Fruit fly (Drosophila melanogaster): ENCODE measurements around the gene ppan.

The ppan gene

DNA sequence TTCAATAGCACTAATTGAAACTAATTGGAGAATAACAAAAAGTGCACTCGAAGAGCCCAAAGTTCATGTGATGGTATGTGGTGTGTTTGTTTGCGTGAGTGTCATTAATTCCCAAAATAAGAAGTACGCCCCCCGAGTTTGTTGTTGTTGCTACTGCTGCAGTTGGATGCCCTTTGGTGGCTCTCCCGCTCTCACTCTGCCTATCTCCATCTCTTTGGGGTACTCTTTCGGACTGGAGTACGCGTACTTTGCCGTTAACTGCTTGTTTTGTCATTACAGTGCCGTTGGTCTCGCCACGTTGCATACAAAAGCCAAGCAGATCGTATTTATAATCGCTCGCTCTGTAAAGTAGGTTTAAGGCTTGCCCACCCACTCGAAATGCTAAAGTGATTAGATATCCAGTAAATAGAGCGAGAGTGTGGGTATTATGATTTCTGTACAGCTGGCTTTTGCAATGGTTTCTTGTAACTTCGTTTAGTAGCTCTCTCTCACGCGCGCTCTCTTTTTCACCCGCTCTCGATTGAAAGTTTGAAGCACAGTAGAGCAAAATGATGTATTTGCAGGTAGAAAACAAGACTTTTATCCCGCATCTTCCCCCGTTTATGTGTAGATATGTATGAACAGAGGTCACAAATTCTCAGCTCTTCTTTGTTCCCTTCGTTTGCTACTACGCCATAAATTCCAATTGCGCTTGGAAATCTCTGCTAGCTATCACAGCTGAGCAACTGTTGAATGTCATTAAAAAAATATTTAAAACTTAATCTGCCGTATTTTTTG, 3.9 kb upstream of the ppan start (continued):
- peak; percentile 72 for TF ChIP-seq CG3163 (GFP tag; optimal IDR thresholded peaks at IDR 0.05)
- no peak for TF ChIP-seq CG33213 (GFP tag; optimal IDR thresholded peaks at IDR 0.05)
- TF ChIP-seq CG6791 (GFP tag; IDR thresholded peaks at IDR 0.05; ENCODE audit: partially characterized antibody) = 0 out of 3 replicates have a peak, but pooled peaks have one; percentile 10
- TF ChIP-seq B-H1 (GFP tag; IDR thresholded peaks at IDR 0.05) = no peak
- peak; percentile 36 for TF ChIP-seq ems (GFP tag; optimal IDR thresholded peaks at IDR 0.05)
- TF ChIP-seq tgo (GFP tag; IDR thresholded peaks at IDR 0.05) = peak; percentile 24; the same call in 1 of the 3 replicates
- peak; percentile 23 for TF ChIP-seq Dek (tag; optimal IDR thresholded peaks at IDR 0.05)
- TF ChIP-seq fd64A (GFP tag; optimal IDR thresholded peaks at IDR 0.05) = no peak
- no peak for TF ChIP-seq dimm (GFP tag; IDR thresholded peaks at IDR 0.05)
- peak; percentile 24 for TF ChIP-seq unpg (GFP tag; optimal IDR thresholded peaks at IDR 0.05)
- TF ChIP-seq CG7372 (GFP tag; IDR thresholded peaks at IDR 0.05) = no peak
- TF ChIP-seq ash1 (GFP tag; optimal IDR thresholded peaks at IDR 0.05) = no peak
- TF ChIP-seq nerfin-2 (GFP tag; IDR thresholded peaks at IDR 0.05; ENCODE audit: partially characterized antibody) = no peak
- TF ChIP-seq trh (GFP tag; optimal IDR thresholded peaks at IDR 0.05) = no peak
- no peak for TF ChIP-seq jigr1 (GFP tag; IDR thresholded peaks at IDR 0.05)
- TF ChIP-seq zfh1 (GFP tag; IDR thresholded peaks at IDR 0.05) = no peak
- TF ChIP-seq Doc3 (GFP tag; IDR thresholded peaks at IDR 0.05; ENCODE audit: partially characterized antibody) = no peak; the same call in 2 of the 3 replicates
- peak; percentile 22 for TF ChIP-seq lilli (GFP tag; optimal IDR thresholded peaks at IDR 0.05)
- no peak for TF ChIP-seq CG9876 (GFP tag; optimal IDR thresholded peaks at IDR 0.05)
- TF ChIP-seq NC2β (GFP tag; optimal IDR thresholded peaks at IDR 0.05) = no peak
- TF ChIP-seq Abd-B (GFP tag; optimal IDR thresholded peaks at IDR 0.05) = peak; percentile 39
- TF ChIP-seq Spps (tag; optimal IDR thresholded peaks at IDR 0.05) = no peak
- 0 out of 2 replicates have a peak, but pooled peaks have one; percentile 10 for TF ChIP-seq ttk (GFP tag; IDR thresholded peaks at IDR 0.05)
- TF ChIP-seq pros (GFP tag; optimal IDR thresholded peaks at IDR 0.05) = peak; percentile 25
- TF ChIP-seq CG31441 (GFP tag; IDR thresholded peaks at IDR 0.05) = no peak; the same call in 1 of the 2 replicates
- TF ChIP-seq chm (GFP tag; IDR thresholded peaks at IDR 0.05) = no peak
- TF ChIP-seq CG8359 (GFP tag; optimal IDR thresholded peaks at IDR 0.05; ENCODE audit: borderline replicate concordance) = no peak
- peak; percentile 31 for TF ChIP-seq nmo (GFP tag; optimal IDR thresholded peaks at IDR 0.05)
- no peak for TF ChIP-seq nom (GFP tag; optimal IDR thresholded peaks at IDR 0.05)
- no peak for TF ChIP-seq abd-A (tag; optimal IDR thresholded peaks at IDR 0.05)
- TF ChIP-seq HHEX (GFP tag; optimal IDR thresholded peaks at IDR 0.05) = peak; percentile 47
- TF ChIP-seq chinmo (GFP tag; IDR thresholded peaks at IDR 0.05; ENCODE audit: partially characterized antibody) = 0 out of 4 replicates have a peak, but pooled peaks have one; percentile 12
- no peak for TF ChIP-seq insv (GFP tag; optimal IDR thresholded peaks at IDR 0.05)
- no peak for TF ChIP-seq crp (GFP tag; optimal IDR thresholded peaks at IDR 0.05)
- TF ChIP-seq CG4328 (GFP tag; optimal IDR thresholded peaks at IDR 0.05) = peak; percentile 2
- TF ChIP-seq seq (GFP tag; IDR thresholded peaks at IDR 0.05) = peak; percentile 38; the same call in 1 of the 2 replicates
- TF ChIP-seq zfh2 (GFP tag; optimal IDR thresholded peaks at IDR 0.05) = no peak
- TF ChIP-seq Fer1 (GFP tag; optimal IDR thresholded peaks at IDR 0.05) = peak; percentile 37
- TF ChIP-seq kni (GFP tag; optimal IDR thresholded peaks at IDR 0.05) = peak; percentile 73
- no peak for TF ChIP-seq luna (GFP tag; optimal IDR thresholded peaks at IDR 0.05)
- no peak for TF ChIP-seq CG18764 (GFP tag; optimal IDR thresholded peaks at IDR 0.05)
- TF ChIP-seq CG12659 (GFP tag; optimal IDR thresholded peaks at IDR 0.05) = peak; percentile 45
- TF ChIP-seq grau (tag; optimal IDR thresholded peaks at IDR 0.05) = peak; percentile 57
- no peak for TF ChIP-seq bab2 (GFP tag; optimal IDR thresholded peaks at IDR 0.05)
- no peak for TF ChIP-seq cg (GFP tag; optimal IDR thresholded peaks at IDR 0.05)
- TF ChIP-seq CG11695 (GFP tag; IDR thresholded peaks at IDR 0.05) = peak; percentile 29; the same call in 1 of the 3 replicates
- TF ChIP-seq emc (GFP tag; optimal IDR thresholded peaks at IDR 0.05) = no peak
- TF ChIP-seq corto (GFP tag; optimal IDR thresholded peaks at IDR 0.05) = peak; percentile 71
